Comparison of ENCODE assay signal across 1 fruit fly cellular context in genomic region chrX:4446009-4446408, dm6.
A peak's percentile ranks its signal among the peaks of the same experiment; 100 is the strongest.
TF ChIP-seq lines count a peak whose summit lies in the region.

No protein-coding gene starts in this region.

TF ChIP-seq in whole organism, embryonic, 481 proteins besides CTCF, POLR2A, EP300 and RAD21 (continued from another document):
- peak; percentile 37 for TF ChIP-seq CG10147 (GFP tag; optimal IDR thresholded peaks at IDR 0.05; lab: Kevin White, UChicago)
- peak; percentile 49 for TF ChIP-seq slp2 (GFP tag; optimal IDR thresholded peaks at IDR 0.05; lab: Kevin White, UChicago)
- TF ChIP-seq CG2678 (tag; optimal IDR thresholded peaks at IDR 0.05; lab: Kevin White, UChicago) = peak; percentile 78
- peak; percentile 81 for TF ChIP-seq Aef1 (GFP tag; IDR thresholded peaks at IDR 0.05; lab: Robert Waterston, UW)
- no peak for TF ChIP-seq Bgb (GFP tag; IDR thresholded peaks at IDR 0.05; lab: Robert Waterston, UW; ENCODE audit: partially characterized antibody)
- peak; percentile 84 for TF ChIP-seq gem (tag; optimal IDR thresholded peaks at IDR 0.05; lab: Kevin White, UChicago)
- TF ChIP-seq en (GFP tag; optimal IDR thresholded peaks at IDR 0.05; lab: Kevin White, UChicago) = no peak
